Worm (Caenorhabditis elegans): ENCODE data around the gene F13B6.1.

Gene F13B6.1

ce11 chrIV:7456225-7456624 is at the start of gene F13B6.1:
Gene F13B6.1 (plus strand): TSS chrIV:7456525.
- no peak for TF ChIP-seq dao-5 (tag; optimal IDR thresholded peaks at IDR 0.05)
- TF ChIP-seq W03F9.2 (tag; optimal IDR thresholded peaks at IDR 0.05): no peak
- no peak for TF ChIP-seq him-1 (tag; optimal IDR thresholded peaks at IDR 0.05)

DNA sequence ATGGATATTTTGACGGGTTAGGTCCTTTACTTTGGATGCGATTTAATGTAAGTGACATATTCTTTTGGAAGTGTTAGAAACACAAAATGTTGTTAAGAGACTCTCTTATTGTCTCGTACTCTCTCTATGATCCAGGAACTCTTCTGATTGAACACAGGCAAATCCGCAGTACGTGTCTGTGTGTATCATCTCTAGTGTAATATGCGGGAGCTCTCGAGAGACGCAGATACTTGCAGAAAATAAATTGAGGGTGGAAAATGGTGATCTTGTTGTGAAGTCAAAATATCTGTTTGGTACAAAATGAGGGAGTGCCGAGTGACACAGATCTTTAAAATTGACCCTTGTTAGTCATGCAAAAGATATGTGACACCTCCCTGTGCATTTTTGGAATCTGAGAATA is 49.6 kb upstream of the F13B6.1 start:
- TF ChIP-seq W03F9.2 (tag; optimal IDR thresholded peaks at IDR 0.05) (no peak), him-1 (tag; optimal IDR thresholded peaks at IDR 0.05) (no peak), dao-5 (tag; optimal IDR thresholded peaks at IDR 0.05) (no peak)

- no peak for TF ChIP-seq him-1 (tag; optimal IDR thresholded peaks at IDR 0.05)
- TF ChIP-seq W03F9.2 (tag; optimal IDR thresholded peaks at IDR 0.05): no peak
- no peak for TF ChIP-seq dao-5 (tag; optimal IDR thresholded peaks at IDR 0.05)
These were observed 49.0 kb upstream of the F13B6.1 start for ce11 chrIV:7407301-7407700.

ce11 chrIV:7413573-7413972 is 42.8 kb upstream of the F13B6.1 start:
- TF ChIP-seq W03F9.2 (tag; optimal IDR thresholded peaks at IDR 0.05) (no peak), him-1 (tag; optimal IDR thresholded peaks at IDR 0.05) (no peak)

- TF ChIP-seq W03F9.2 (tag; optimal IDR thresholded peaks at IDR 0.05) (no peak), dao-5 (tag; optimal IDR thresholded peaks at IDR 0.05) (no peak), him-1 (tag; optimal IDR thresholded peaks at IDR 0.05) (no peak)
These were observed 42.2 kb upstream of the F13B6.1 start for ce11 chrIV:7414163-7414562.

DNA sequence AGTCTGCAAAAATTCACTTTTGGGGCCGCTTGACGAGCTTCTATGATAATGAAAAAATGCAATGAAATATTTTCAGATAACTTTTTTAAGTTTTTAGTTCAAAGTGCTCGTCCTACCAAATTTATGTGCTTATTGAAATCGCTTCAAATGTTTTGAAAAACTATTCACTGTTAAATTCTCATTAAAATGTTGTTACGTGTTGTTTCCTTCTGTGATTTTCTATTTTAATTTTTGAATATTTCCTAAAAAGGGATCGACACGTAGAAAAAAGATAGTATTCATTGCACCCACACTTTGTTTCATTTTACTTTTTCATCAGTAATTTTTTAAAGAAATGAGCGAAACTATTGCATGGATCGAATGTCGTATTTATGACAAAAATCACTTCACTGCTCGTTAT is 37.5 kb upstream of the F13B6.1 start, which contains the start of gene B0496.6:
Gene B0496.6 (plus strand): TSS at position 301 of the 400 bp plus-strand sequence.
- TF ChIP-seq W03F9.2 (tag; optimal IDR thresholded peaks at IDR 0.05) (no peak), him-1 (tag; optimal IDR thresholded peaks at IDR 0.05) (no peak), dao-5 (tag; optimal IDR thresholded peaks at IDR 0.05) (no peak)

DNA sequence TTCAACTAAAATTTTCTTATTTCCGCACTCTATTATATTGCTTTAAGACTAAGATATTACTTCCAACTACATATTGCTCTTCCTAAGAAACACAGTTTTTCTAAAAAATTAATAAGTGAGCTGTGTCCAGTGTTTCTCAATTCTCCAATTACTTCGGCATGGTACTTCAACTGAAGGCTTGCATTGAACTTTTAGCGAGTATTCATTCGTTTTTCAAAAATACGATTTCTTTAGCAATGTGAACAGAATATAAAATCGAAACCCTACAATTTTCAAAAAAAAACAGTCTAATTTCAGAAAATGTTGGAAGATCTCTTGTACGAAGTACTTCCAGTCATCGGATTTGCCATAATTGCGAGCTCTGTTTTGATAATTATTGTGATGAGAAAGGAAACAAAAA is 35.4 kb upstream of the F13B6.1 start, which contains the start of gene srtx-1:
Gene srtx-1 (plus strand): TSS at position 301 of the 400 bp plus-strand sequence.
- TF ChIP-seq dao-5 (tag; optimal IDR thresholded peaks at IDR 0.05): no peak
- TF ChIP-seq him-1 (tag; optimal IDR thresholded peaks at IDR 0.05): no peak
- no peak for TF ChIP-seq W03F9.2 (tag; optimal IDR thresholded peaks at IDR 0.05)

ce11 chrIV:7424198-7424597 is 32.1 kb upstream of the F13B6.1 start, which contains the start of gene unc-82:
Gene unc-82 (plus strand): TSS chrIV:7424498.
- TF ChIP-seq him-1 (tag; optimal IDR thresholded peaks at IDR 0.05): no peak
- no peak for TF ChIP-seq dao-5 (tag; optimal IDR thresholded peaks at IDR 0.05)
- TF ChIP-seq W03F9.2 (tag; optimal IDR thresholded peaks at IDR 0.05): no peak

DNA sequence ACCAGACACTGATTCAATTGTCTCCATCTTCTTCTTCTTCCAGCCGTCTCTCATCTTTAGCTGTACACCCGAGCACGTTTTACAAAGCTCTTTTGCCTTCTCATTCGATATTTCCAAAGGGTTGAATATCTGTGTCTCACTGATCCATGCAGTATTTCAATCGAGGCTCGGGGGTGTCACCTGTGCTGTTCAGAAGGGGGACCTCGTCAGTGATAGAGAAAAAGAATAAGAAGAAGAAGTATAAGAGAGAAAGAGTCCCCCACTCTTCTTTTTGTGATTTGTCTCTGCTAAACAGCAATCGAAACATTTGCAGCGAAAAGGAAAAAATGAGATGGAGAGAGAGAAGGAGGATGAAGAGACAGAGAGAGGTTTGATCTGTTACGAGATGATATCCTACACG is 30.3 kb upstream of the F13B6.1 start:
- TF ChIP-seq W03F9.2 (tag; optimal IDR thresholded peaks at IDR 0.05): no peak
- TF ChIP-seq him-1 (tag; optimal IDR thresholded peaks at IDR 0.05): no peak
- no peak for TF ChIP-seq dao-5 (tag; optimal IDR thresholded peaks at IDR 0.05)

ce11 chrIV:7428347-7428746 is 28.0 kb upstream of the F13B6.1 start:
- no peak for TF ChIP-seq W03F9.2 (tag; optimal IDR thresholded peaks at IDR 0.05)
- TF ChIP-seq dao-5 (tag; optimal IDR thresholded peaks at IDR 0.05): no peak

DNA sequence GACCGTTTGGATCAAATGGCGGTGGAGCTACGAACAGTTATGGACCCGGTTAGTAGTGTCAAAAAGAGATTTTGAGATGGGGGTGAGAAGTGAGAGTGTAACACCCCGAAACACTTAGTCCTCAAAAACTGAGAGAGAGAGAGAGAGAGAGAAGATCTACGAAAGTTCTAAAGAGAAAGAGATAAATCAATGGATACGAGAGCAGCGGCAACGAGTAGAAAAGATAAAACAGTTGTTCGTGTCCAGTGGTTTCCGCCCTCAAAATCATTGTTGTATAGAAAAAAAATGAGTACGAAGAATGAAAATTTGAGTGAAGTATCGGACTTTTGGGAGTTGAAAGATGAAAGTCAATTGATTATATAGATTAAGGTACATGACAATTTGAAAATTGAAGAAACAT is 27.3 kb upstream of the F13B6.1 start:
- no peak for TF ChIP-seq him-1 (tag; optimal IDR thresholded peaks at IDR 0.05)
- no peak for TF ChIP-seq W03F9.2 (tag; optimal IDR thresholded peaks at IDR 0.05)
- no peak for TF ChIP-seq dao-5 (tag; optimal IDR thresholded peaks at IDR 0.05)

ce11 chrIV:7433858-7434257 is 22.5 kb upstream of the F13B6.1 start, which contains the start of gene B0496.11:
Gene B0496.11 (minus strand): TSS chrIV:7433958.
- no peak for TF ChIP-seq him-1 (tag; optimal IDR thresholded peaks at IDR 0.05)
- no peak for TF ChIP-seq W03F9.2 (tag; optimal IDR thresholded peaks at IDR 0.05)
- TF ChIP-seq dao-5 (tag; optimal IDR thresholded peaks at IDR 0.05): no peak

DNA sequence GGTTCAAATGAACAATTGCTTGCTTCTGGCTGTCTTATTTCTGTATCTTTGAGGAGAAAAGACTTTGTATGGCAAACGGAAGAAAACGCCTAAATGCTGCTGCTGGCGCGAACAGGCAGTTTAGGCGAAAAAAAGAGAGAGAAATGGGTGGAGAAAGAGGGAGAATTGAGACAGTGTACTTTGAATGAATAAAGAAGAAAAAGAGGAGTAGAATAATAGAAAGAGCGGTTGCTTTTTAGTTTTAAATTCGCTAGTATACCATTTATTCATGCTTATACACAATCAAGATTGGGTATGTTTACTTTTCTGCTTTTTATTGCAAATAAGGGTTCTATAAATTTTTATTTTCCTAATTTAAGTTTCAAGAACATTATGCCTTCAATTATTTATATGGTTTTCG is 16.9 kb upstream of the F13B6.1 start:
- TF ChIP-seq W03F9.2 (tag; optimal IDR thresholded peaks at IDR 0.05) (no peak), dao-5 (tag; optimal IDR thresholded peaks at IDR 0.05) (no peak), him-1 (tag; optimal IDR thresholded peaks at IDR 0.05) (no peak)

DNA sequence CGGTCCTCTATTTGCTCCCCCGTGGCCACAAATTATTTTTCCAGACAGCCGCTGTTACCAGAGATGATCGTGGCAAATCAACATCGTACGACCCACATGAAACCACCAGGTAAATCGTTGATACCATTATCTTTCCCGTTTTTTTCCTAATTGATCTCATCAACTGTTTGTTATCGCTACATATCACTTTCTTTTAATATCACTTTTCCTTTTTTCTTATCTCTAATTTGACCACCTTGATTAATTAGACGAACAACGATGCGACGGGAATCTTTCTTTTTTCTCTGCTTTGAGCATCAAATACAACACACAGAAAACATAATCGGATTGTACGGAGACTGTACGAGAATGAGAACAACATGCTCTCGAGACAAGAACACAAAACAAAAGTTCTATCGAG is 16.1 kb upstream of the F13B6.1 start:
- TF ChIP-seq W03F9.2 (tag; optimal IDR thresholded peaks at IDR 0.05): no peak

DNA sequence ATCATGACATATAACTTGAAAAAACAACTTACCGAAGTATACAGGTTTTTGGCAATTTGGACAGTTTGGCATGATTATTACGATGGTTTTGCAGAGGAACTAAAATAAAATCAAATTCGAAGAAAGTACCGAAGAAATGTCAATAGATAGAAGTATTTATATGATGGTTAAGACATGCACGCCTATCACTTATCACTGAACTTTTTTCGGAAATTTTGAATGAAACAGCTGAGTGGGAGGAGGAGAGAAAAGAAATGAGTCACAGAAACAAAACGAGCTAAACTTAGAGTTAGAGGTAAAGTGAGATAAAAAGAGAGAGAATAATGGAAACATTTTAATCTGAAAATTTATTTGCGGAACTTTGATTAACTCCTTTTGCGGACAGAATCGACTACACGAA is 11.1 kb upstream of the F13B6.1 start, which contains the start of gene valv-1:
Gene valv-1 (minus strand): TSS at position 101 of the 400 bp plus-strand sequence.
- no peak for TF ChIP-seq him-1 (tag; optimal IDR thresholded peaks at IDR 0.05)
- no peak for TF ChIP-seq W03F9.2 (tag; optimal IDR thresholded peaks at IDR 0.05)
- TF ChIP-seq dao-5 (tag; optimal IDR thresholded peaks at IDR 0.05): no peak

Measured in whole organism, L4/young adult.